Worm (Caenorhabditis elegans) whole organism, L4 larva: ENCODE results near the gene F56D2.3.

Experiments used
- D1046.2 ChIP-seq: fragments of 200-800 bp; sonication (Bioruptor generic); IDR thresholded peaks from 2 replicates; pipeline ENCODE4 v1.3.6; 2022; ENCODE audit warnings: missing genetic modification characterization, missing compliant biosample characterization
- F26F4.8 ChIP-seq: fragments of 200-800 bp; sonication (Bioruptor generic); conservative IDR thresholded peaks from 2 replicates; pipeline ENCODE4 v1.3.6; 2022; ENCODE audit warnings: missing genetic modification characterization, missing compliant biosample characterization
- R02D3.7 ChIP-seq: fragments of 150-350 bp; sonication (generic microtip); optimal IDR thresholded peaks from 3 replicates; lab custom pipeline; 2014; ENCODE audit warnings: missing biosample characterization, missing genetic modification characterization
- T20F7.1 ChIP-seq: fragments of 200-800 bp; sonication (Bioruptor generic); optimal IDR thresholded peaks from 2 replicates; lab custom pipeline; 2018; ENCODE audit warnings: mild to moderate bottlenecking, missing genetic modification characterization, missing compliant biosample characterization
- T26A8.4 ChIP-seq: fragments of 200-800 bp; sonication (Bioruptor generic); IDR thresholded peaks from 2 replicates; pipeline ENCODE4 v1.3.6; 2022; ENCODE audit warnings: missing genetic modification characterization, missing compliant biosample characterization
- Y5F2A.4 ChIP-seq: fragments of 200-800 bp; sonication (Bioruptor generic); optimal IDR thresholded peaks from 2 replicates; lab custom pipeline; 2018; ENCODE audit warnings: mild to moderate bottlenecking, missing genetic modification characterization, missing compliant biosample characterization
- ZK337.2 ChIP-seq: fragments of 200-800 bp; sonication (Bioruptor generic); IDR thresholded peaks from 2 replicates; pipeline ENCODE4 v1.3.6; 2022; ENCODE audit warnings: missing genetic modification reagents, missing genetic modification characterization, missing compliant biosample characterization
- ama-1 ChIP-seq: fragments of 150-350 bp; optimal IDR thresholded peaks from 2 replicates; lab custom pipeline; 2014; ENCODE audit warnings: inconsistent platforms, mixed read lengths
- ceh-20 ChIP-seq: fragments of 200-800 bp; sonication (Bioruptor generic); IDR thresholded peaks from 2 replicates; pipeline ENCODE4 v1.3.6; 2022; ENCODE audit warnings: missing genetic modification reagents, missing genetic modification characterization, missing compliant biosample characterization
- ceh-28 ChIP-seq: fragments of 150-350 bp; optimal IDR thresholded peaks from 2 replicates; lab custom pipeline; 2014; ENCODE audit warnings: missing biosample characterization, missing genetic modification reagents, missing genetic modification characterization
- ceh-44 ChIP-seq: fragments of 200-800 bp; sonication (Bioruptor generic); IDR thresholded peaks from 2 replicates; pipeline ENCODE4 v1.3.6; 2022; ENCODE audit warnings: missing genetic modification reagents, missing genetic modification characterization, missing compliant biosample characterization
- ces-1 ChIP-seq: fragments of 150-350 bp; sonication (generic microtip); optimal IDR thresholded peaks from 4 replicates; lab custom pipeline; 2014; ENCODE audit warnings: missing biosample characterization, missing genetic modification reagents, missing genetic modification characterization
- cey-2 ChIP-seq: sonication (generic microtip); optimal IDR thresholded peaks from 3 replicates; lab custom pipeline; 2017; ENCODE audit warnings: missing genetic modification characterization, mild to moderate bottlenecking, missing compliant biosample characterization, antibody characterized with exemption, borderline replicate concordance; ENCODE audit not compliant: insufficient read depth
- daf-12 ChIP-seq: fragments of 150-350 bp; optimal IDR thresholded peaks from 2 replicates; lab custom pipeline; 2014; ENCODE audit warnings: missing biosample characterization, missing genetic modification reagents, missing genetic modification characterization
- daf-16 ChIP-seq, 3 experiments: sonication (generic microtip); optimal IDR thresholded peaks; 2 replicates each; lab custom pipeline; 2016 to 2017; ENCODE audit warnings: missing genetic modification characterization in 3 of 3, missing genetic modification reagents in 3 of 3, mild to moderate bottlenecking in 2 of 3, missing compliant biosample characterization in 2 of 3, missing biosample characterization in 1 of 3, moderate library complexity in 1 of 3
- daf-19 ChIP-seq: fragments of 200-800 bp; sonication (Bioruptor generic); conservative IDR thresholded peaks from 2 replicates; pipeline ENCODE4 v1.3.6; 2022; ENCODE audit warnings: missing genetic modification characterization, missing compliant biosample characterization
- dmd-6 ChIP-seq: fragments of 200-800 bp; sonication (Bioruptor generic); IDR thresholded peaks from 2 replicates; pipeline ENCODE4 v1.3.6; 2022; ENCODE audit warnings: missing genetic modification reagents, missing genetic modification characterization, missing compliant biosample characterization
- dmd-8 ChIP-seq: fragments of 200-800 bp; sonication (Bioruptor generic); IDR thresholded peaks from 2 replicates; pipeline ENCODE4 v1.3.6; 2022; ENCODE audit warnings: missing genetic modification characterization, missing compliant biosample characterization
- dve-1 ChIP-seq: sonication (generic microtip); optimal IDR thresholded peaks from 2 replicates; lab custom pipeline; 2017; ENCODE audit warnings: antibody characterized with exemption, mild to moderate bottlenecking, missing genetic modification characterization, missing compliant biosample characterization; ENCODE audit not compliant: insufficient read depth
- egl-27 ChIP-seq: sonication (generic microtip); optimal IDR thresholded peaks from 3 replicates; lab custom pipeline; 2017; ENCODE audit warnings: missing biosample characterization, missing genetic modification reagents, missing genetic modification characterization
- hlh-30 ChIP-seq: sonication (generic microtip); optimal IDR thresholded peaks from 2 replicates; lab custom pipeline; 2017; ENCODE audit warnings: antibody characterized with exemption, mild to moderate bottlenecking, missing genetic modification characterization, missing compliant biosample characterization; ENCODE audit not compliant: insufficient read depth
- lim-7 ChIP-seq: fragments of 200-800 bp; sonication (Bioruptor generic); IDR thresholded peaks from 2 replicates; pipeline ENCODE4 v1.3.6; 2022; ENCODE audit warnings: missing genetic modification characterization, missing compliant biosample characterization
- lin-29 ChIP-seq: fragments of 200-800 bp; sonication (Bioruptor generic); IDR thresholded peaks from 2 replicates; pipeline ENCODE4 v1.3.6; 2022; ENCODE audit warnings: missing genetic modification reagents, missing genetic modification characterization, missing compliant biosample characterization
- mdl-1 ChIP-seq, 2 experiments: fragments of 150-350 bp in 1 of 2; sonication (generic microtip) in 1 of 2; optimal IDR thresholded peaks; 2 replicates each; lab custom pipeline; 2014 to 2017; ENCODE audit warnings: missing biosample characterization in 2 of 2, missing genetic modification characterization in 2 of 2
- mep-1 ChIP-seq: fragments of 150-350 bp; sonication (generic microtip); optimal IDR thresholded peaks from 3 replicates; lab custom pipeline; 2014; ENCODE audit warnings: missing biosample characterization, missing genetic modification characterization
- mxl-2 ChIP-seq: fragments of 200-800 bp; sonication (Bioruptor generic); conservative IDR thresholded peaks from 2 replicates; pipeline ENCODE4 v1.3.6; 2022; ENCODE audit warnings: missing genetic modification reagents, missing genetic modification characterization, missing compliant biosample characterization
- mxl-3 ChIP-seq: fragments of 200-800 bp; sonication (Bioruptor generic); optimal IDR thresholded peaks from 2 replicates; lab custom pipeline; 2018; ENCODE audit warnings: mild to moderate bottlenecking, missing genetic modification characterization, missing compliant biosample characterization
- nhr-28 ChIP-seq: fragments of 150-350 bp; optimal IDR thresholded peaks from 2 replicates; lab custom pipeline; 2014; ENCODE audit warnings: missing biosample characterization, missing genetic modification characterization
- nhr-76 ChIP-seq: fragments of 150-350 bp; optimal IDR thresholded peaks from 2 replicates; lab custom pipeline; 2014; ENCODE audit warnings: missing biosample characterization, missing genetic modification characterization
- nhr-77 ChIP-seq: fragments of 150-350 bp; optimal IDR thresholded peaks from 2 replicates; lab custom pipeline; 2014; ENCODE audit warnings: missing biosample characterization, missing genetic modification characterization
- pha-4 ChIP-seq, 2 experiments: fragments of 150-350 bp in 1 of 2; fragments of 200-800 bp in 1 of 2; sonication (Bioruptor generic) in 1 of 2; IDR thresholded peaks in 1 of 2; optimal IDR thresholded peaks in 1 of 2; 2 replicates each; pipeline versions ENCODE4 v1.3.6 to Lab custom; 2014 to 2022; ENCODE audit warnings: missing genetic modification characterization in 2 of 2, missing genetic modification reagents in 2 of 2, missing biosample characterization in 1 of 2, missing compliant biosample characterization in 1 of 2
- pqm-1 ChIP-seq: sonication (generic microtip); optimal IDR thresholded peaks from 2 replicates; lab custom pipeline; 2017; ENCODE audit warnings: missing biosample characterization, missing genetic modification characterization
- snpc-1.2 ChIP-seq: fragments of 200-800 bp; sonication (Bioruptor generic); IDR thresholded peaks from 2 replicates; pipeline ENCODE4 v1.3.6; 2022; ENCODE audit warnings: missing genetic modification reagents, missing genetic modification characterization, missing compliant biosample characterization
- snpc-4 ChIP-seq: fragments of 150-350 bp; optimal IDR thresholded peaks from 2 replicates; lab custom pipeline; 2014; ENCODE audit warnings: missing biosample characterization, missing genetic modification characterization
- spr-1 ChIP-seq: sonication (generic microtip); optimal IDR thresholded peaks from 2 replicates; lab custom pipeline; 2016; ENCODE audit warnings: mild to moderate bottlenecking, missing genetic modification characterization, missing compliant biosample characterization
- spr-3 ChIP-seq: fragments of 200-800 bp; sonication (Bioruptor generic); optimal IDR thresholded peaks from 2 replicates; lab custom pipeline; 2018; ENCODE audit warnings: mild to moderate bottlenecking, missing genetic modification characterization, missing compliant biosample characterization
- tag-97 ChIP-seq: fragments of 200-800 bp; sonication (Bioruptor generic); IDR thresholded peaks from 2 replicates; pipeline ENCODE4 v1.3.6; 2022; ENCODE audit warnings: missing genetic modification characterization, missing compliant biosample characterization
- tra-1 ChIP-seq: fragments of 200-800 bp; sonication (Bioruptor generic); IDR thresholded peaks from 2 replicates; pipeline ENCODE4 v1.3.6; 2022; ENCODE audit warnings: missing genetic modification reagents, missing genetic modification characterization, missing compliant biosample characterization
- unc-130 ChIP-seq: sonication (generic microtip); optimal IDR thresholded peaks from 2 replicates; lab custom pipeline; 2016; ENCODE audit warnings: missing genetic modification reagents, missing genetic modification characterization, missing compliant biosample characterization
- unc-62 ChIP-seq, 3 experiments: fragments of 150-350 bp in 1 of 3; sonication (generic microtip); optimal IDR thresholded peaks in 2 of 3; peaks in 1 of 3; 1 replicate in 1 of 3; 2 replicates in 2 of 3; lab custom pipeline; 2014 to 2017; ENCODE audit warnings: missing biosample characterization in 3 of 3, missing genetic modification characterization in 3 of 3, missing genetic modification reagents in 3 of 3, missing genotype in 1 of 3
- ztf-11 ChIP-seq: fragments of 150-350 bp; optimal IDR thresholded peaks from 2 replicates; lab custom pipeline; 2014; ENCODE audit warnings: missing biosample characterization, missing genetic modification characterization
- ztf-7 ChIP-seq: fragments of 150-350 bp; optimal IDR thresholded peaks from 2 replicates; lab custom pipeline; 2014; ENCODE audit warnings: missing biosample characterization, missing genetic modification characterization

Gene F56D2.3

ce11 chrIII:5546309-5546708, 38.4 kb upstream of the F56D2.3 start (continued):
- peak in 1 of 2 experiments; percentile 51 for TF ChIP-seq mdl-1 (tag; optimal IDR thresholded peaks at IDR 0.05; lab: Kevin White, UChicago)
- TF ChIP-seq nhr-28 (tag; lab: Kevin White, UChicago), result peak; percentile 49
- TF ChIP-seq mep-1, result no peak
- TF ChIP-seq snpc-4 (tag; lab: Kevin White, UChicago), result no peak
- TF ChIP-seq lin-29 (GFP tag; lab: Robert Waterston, UW), result no peak
- TF ChIP-seq daf-19 (GFP tag; lab: Robert Waterston, UW), result no peak
- no peak for TF ChIP-seq pha-4 (GFP tag; IDR thresholded peaks at IDR 0.05; lab: Robert Waterston, UW)
- no peak for TF ChIP-seq pha-4 (tag; optimal IDR thresholded peaks at IDR 0.05; lab: Kevin White, UChicago)
- TF ChIP-seq lim-7 (GFP tag; lab: Robert Waterston, UW), result no peak
- no peak for TF ChIP-seq F26F4.8 (GFP tag; lab: Robert Waterston, UW)
- no peak for TF ChIP-seq ceh-44 (GFP tag; lab: Robert Waterston, UW)
- TF ChIP-seq spr-1, result no peak
- TF ChIP-seq mxl-2 (GFP tag; lab: Robert Waterston, UW), result no peak
- no peak for TF ChIP-seq nhr-77 (tag; lab: Kevin White, UChicago)
- TF ChIP-seq ztf-11 (tag; lab: Kevin White, UChicago), result no peak
- no peak for TF ChIP-seq ces-1 (GFP tag; lab: Kevin White, UChicago)
- no peak for TF ChIP-seq unc-62 (GFP tag; optimal IDR thresholded peaks at IDR 0.05 in 1 of 2; lab: Kevin White, UChicago)
- no peak for TF ChIP-seq unc-62 (tag; optimal IDR thresholded peaks at IDR 0.05; lab: Kevin White, UChicago)
- TF ChIP-seq egl-27 (tag; lab: Kevin White, UChicago), result no peak
- TF ChIP-seq hlh-30 (tag; lab: Kevin White, UChicago), result peak; percentile 2
- TF ChIP-seq R02D3.7 (tag; lab: Kevin White, UChicago), result no peak
- no peak for TF ChIP-seq T26A8.4 (GFP tag; lab: Robert Waterston, UW)
- TF ChIP-seq ceh-20 (GFP tag; lab: Robert Waterston, UW), result no peak
- TF ChIP-seq cey-2 (tag; lab: Kevin White, UChicago), result no peak
- no peak for TF ChIP-seq ceh-28
- no peak for TF ChIP-seq D1046.2 (GFP tag; lab: Robert Waterston, UW)
- TF ChIP-seq unc-130 (GFP tag; lab: Kevin White, UChicago), result no peak
- TF ChIP-seq T20F7.1 (GFP tag; lab: Kevin White, UChicago), result no peak
- TF ChIP-seq snpc-1.2 (GFP tag; lab: Robert Waterston, UW), result no peak
- peak; percentile 38 for TF ChIP-seq dve-1 (tag; lab: Kevin White, UChicago)
- TF ChIP-seq ama-1 (lab: Kevin White, UChicago), result no peak
- TF ChIP-seq dmd-8 (GFP tag; lab: Robert Waterston, UW), result no peak
- TF ChIP-seq spr-3 (GFP tag; lab: Kevin White, UChicago), result no peak
- TF ChIP-seq ZK337.2 (GFP tag; lab: Robert Waterston, UW), result no peak
- no peak for TF ChIP-seq tag-97 (GFP tag; lab: Robert Waterston, UW)
- no peak for TF ChIP-seq Y5F2A.4 (GFP tag; lab: Kevin White, UChicago)
- no peak for TF ChIP-seq daf-12 (tag; lab: Kevin White, UChicago)
- no peak for TF ChIP-seq mxl-3 (GFP tag; lab: Kevin White, UChicago)
- TF ChIP-seq, all 104 proteins: peak for 6

ce11 chrIII:5546730-5547129, 38.0 kb upstream of the F56D2.3 start, which contains the start of gene F09F7.5:
Gene F09F7.5, plus strand, starts transcription at chrIII:5546987.
- TF ChIP-seq ztf-7 (tag; lab: Kevin White, UChicago) (no peak), pqm-1 (tag; lab: Kevin White, UChicago) (peak; percentile 70), mxl-3 (GFP tag; lab: Kevin White, UChicago) (peak; percentile 31), ceh-20 (GFP tag; lab: Robert Waterston, UW) (no peak), cey-2 (tag; lab: Kevin White, UChicago) (no peak), mxl-2 (GFP tag; lab: Robert Waterston, UW) (no peak), tra-1 (GFP tag; lab: Robert Waterston, UW) (no peak), tag-97 (GFP tag; lab: Robert Waterston, UW) (no peak), dmd-6 (GFP tag; lab: Robert Waterston, UW) (peak; percentile 55), nhr-76 (tag; lab: Kevin White, UChicago) (no peak), ceh-28 (no peak), daf-16 (GFP tag; optimal IDR thresholded peaks at IDR 0.05; lab: Kevin White, UChicago) (no peak), daf-16 (tag; optimal IDR thresholded peaks at IDR 0.05; lab: Kevin White, UChicago) (peak; percentile 30)
